Worm (Caenorhabditis elegans) whole organism, L4 larva: Measurements from ENCODE around the gene sdpn-1.

Experiments used
- D1046.2 ChIP-seq: fragments of 200-800 bp; sonication (Bioruptor generic); IDR thresholded peaks from 2 replicates; pipeline ENCODE4 v1.3.6; 2022; ENCODE audit warnings: missing genetic modification characterization, missing compliant biosample characterization
- F44E2.7 ChIP-seq: fragments of 200-800 bp; sonication (Bioruptor generic); IDR thresholded peaks from 2 replicates; pipeline ENCODE4 v2.1.2; 2022; ENCODE audit warnings: missing genetic modification characterization, missing compliant biosample characterization
- F49E8.2 ChIP-seq: sonication (generic microtip); optimal IDR thresholded peaks from 2 replicates; lab custom pipeline; 2016; ENCODE audit warnings: missing compliant biosample characterization, mild to moderate bottlenecking, missing genetic modification characterization, borderline replicate concordance
- R02D3.7 ChIP-seq: fragments of 150-350 bp; sonication (generic microtip); optimal IDR thresholded peaks from 3 replicates; lab custom pipeline; 2014; ENCODE audit warnings: missing biosample characterization, missing genetic modification characterization
- T20F7.1 ChIP-seq: fragments of 200-800 bp; sonication (Bioruptor generic); optimal IDR thresholded peaks from 2 replicates; lab custom pipeline; 2018; ENCODE audit warnings: mild to moderate bottlenecking, missing genetic modification characterization, missing compliant biosample characterization
- Y5F2A.4 ChIP-seq: fragments of 200-800 bp; sonication (Bioruptor generic); optimal IDR thresholded peaks from 2 replicates; lab custom pipeline; 2018; ENCODE audit warnings: mild to moderate bottlenecking, missing genetic modification characterization, missing compliant biosample characterization
- Y75B8A.6 ChIP-seq: fragments of 200-800 bp; sonication (Bioruptor generic); IDR thresholded peaks from 2 replicates; pipeline ENCODE4 v1.3.6; 2022; ENCODE audit warnings: missing genetic modification reagents, missing genetic modification characterization, missing compliant biosample characterization
- ZK337.2 ChIP-seq: fragments of 200-800 bp; sonication (Bioruptor generic); IDR thresholded peaks from 2 replicates; pipeline ENCODE4 v1.3.6; 2022; ENCODE audit warnings: missing genetic modification reagents, missing genetic modification characterization, missing compliant biosample characterization
- aly-2 ChIP-seq: sonication (generic microtip); optimal IDR thresholded peaks from 2 replicates; lab custom pipeline; 2018; ENCODE audit warnings: missing biosample characterization, missing genetic modification characterization
- ama-1 ChIP-seq: fragments of 150-350 bp; optimal IDR thresholded peaks from 2 replicates; lab custom pipeline; 2014; ENCODE audit warnings: inconsistent platforms, mixed read lengths
- attf-4 ChIP-seq: sonication (generic microtip); optimal IDR thresholded peaks from 3 replicates; lab custom pipeline; 2017; ENCODE audit warnings: missing biosample characterization, missing genetic modification characterization
- ceh-32 ChIP-seq: sonication (generic microtip); optimal IDR thresholded peaks from 2 replicates; lab custom pipeline; 2016; ENCODE audit warnings: mild to moderate bottlenecking, missing genetic modification characterization, missing compliant biosample characterization; ENCODE audit not compliant: poor library complexity
- ceh-82 ChIP-seq: sonication (generic microtip); optimal IDR thresholded peaks from 2 replicates; lab custom pipeline; 2017; ENCODE audit warnings: missing biosample characterization, missing genetic modification characterization
- ces-1 ChIP-seq: fragments of 150-350 bp; sonication (generic microtip); optimal IDR thresholded peaks from 4 replicates; lab custom pipeline; 2014; ENCODE audit warnings: missing biosample characterization, missing genetic modification reagents, missing genetic modification characterization
- cey-2 ChIP-seq: sonication (generic microtip); optimal IDR thresholded peaks from 3 replicates; lab custom pipeline; 2017; ENCODE audit warnings: missing genetic modification characterization, mild to moderate bottlenecking, missing compliant biosample characterization, antibody characterized with exemption, borderline replicate concordance; ENCODE audit not compliant: insufficient read depth
- ctbp-1 ChIP-seq: fragments of 200-800 bp; sonication (Bioruptor generic); IDR thresholded peaks from 2 replicates; pipeline ENCODE4 v1.3.6; 2022; ENCODE audit warnings: missing genetic modification reagents, missing genetic modification characterization, missing compliant biosample characterization
- daf-16 ChIP-seq, 3 experiments: sonication (generic microtip); optimal IDR thresholded peaks; 2 replicates each; lab custom pipeline; 2016 to 2017; ENCODE audit warnings: missing genetic modification characterization in 3 of 3, missing genetic modification reagents in 3 of 3, mild to moderate bottlenecking in 2 of 3, missing compliant biosample characterization in 2 of 3, missing biosample characterization in 1 of 3, moderate library complexity in 1 of 3
- daf-19 ChIP-seq: fragments of 200-800 bp; sonication (Bioruptor generic); conservative IDR thresholded peaks from 2 replicates; pipeline ENCODE4 v1.3.6; 2022; ENCODE audit warnings: missing genetic modification characterization, missing compliant biosample characterization
- daf-8 ChIP-seq: fragments of 200-800 bp; sonication (Bioruptor generic); IDR thresholded peaks from 2 replicates; pipeline ENCODE4 v1.3.6; 2022; ENCODE audit warnings: missing genetic modification characterization, missing compliant biosample characterization
- dmd-6 ChIP-seq: fragments of 200-800 bp; sonication (Bioruptor generic); IDR thresholded peaks from 2 replicates; pipeline ENCODE4 v1.3.6; 2022; ENCODE audit warnings: missing genetic modification reagents, missing genetic modification characterization, missing compliant biosample characterization
- dmd-9 ChIP-seq: fragments of 200-800 bp; sonication (Bioruptor generic); IDR thresholded peaks from 2 replicates; pipeline ENCODE4 v1.3.6; 2022; ENCODE audit warnings: missing genetic modification reagents, missing genetic modification characterization, missing compliant biosample characterization
- dve-1 ChIP-seq: sonication (generic microtip); optimal IDR thresholded peaks from 2 replicates; lab custom pipeline; 2017; ENCODE audit warnings: antibody characterized with exemption, mild to moderate bottlenecking, missing genetic modification characterization, missing compliant biosample characterization; ENCODE audit not compliant: insufficient read depth
- egl-43 ChIP-seq: fragments of 200-800 bp; sonication (Bioruptor generic); IDR thresholded peaks from 2 replicates; pipeline ENCODE4 v1.3.6; 2022; ENCODE audit warnings: missing genetic modification reagents, missing genetic modification characterization, missing compliant biosample characterization
- fos-1 ChIP-seq: fragments of 150-350 bp; optimal IDR thresholded peaks from 2 replicates; lab custom pipeline; 2014; ENCODE audit warnings: missing biosample characterization, missing genetic modification characterization
- hmg-1.1 ChIP-seq: fragments of 200-800 bp; sonication (Bioruptor generic); IDR thresholded peaks from 2 replicates; pipeline ENCODE4 v1.3.6; 2022; ENCODE audit warnings: missing genetic modification reagents, missing genetic modification characterization, missing compliant biosample characterization
- jun-1 ChIP-seq: fragments of 150-350 bp; optimal IDR thresholded peaks from 2 replicates; lab custom pipeline; 2014; ENCODE audit warnings: missing biosample characterization, missing genetic modification reagents, missing genetic modification characterization
- lin-15B ChIP-seq: fragments of 150-350 bp; sonication (generic microtip); optimal IDR thresholded peaks from 3 replicates; lab custom pipeline; 2014; ENCODE audit warnings: missing biosample characterization, missing genetic modification characterization
- lin-29 ChIP-seq: fragments of 200-800 bp; sonication (Bioruptor generic); IDR thresholded peaks from 2 replicates; pipeline ENCODE4 v1.3.6; 2022; ENCODE audit warnings: missing genetic modification reagents, missing genetic modification characterization, missing compliant biosample characterization
- lin-38 ChIP-seq: fragments of 200-800 bp; sonication (Bioruptor generic); IDR thresholded peaks from 2 replicates; pipeline ENCODE4 v1.3.6; 2022; ENCODE audit warnings: missing genetic modification reagents, missing genetic modification characterization, missing compliant biosample characterization
- lin-39 ChIP-seq: fragments of 150-350 bp; optimal IDR thresholded peaks from 2 replicates; lab custom pipeline; 2014; ENCODE audit warnings: missing biosample characterization, missing genetic modification reagents, missing genetic modification characterization
- madf-5 ChIP-seq, 2 experiments: fragments of 200-800 bp; sonication (Bioruptor generic); IDR thresholded peaks; 2 replicates each; pipeline ENCODE4 v1.3.6; 2022; ENCODE audit warnings: missing compliant biosample characterization in 2 of 2, missing genetic modification characterization in 2 of 2
- madf-9 ChIP-seq: fragments of 200-800 bp; sonication (Bioruptor generic); conservative IDR thresholded peaks from 2 replicates; pipeline ENCODE4 v1.3.6; 2022; ENCODE audit warnings: missing genetic modification reagents, missing genetic modification characterization, missing compliant biosample characterization
- nhr-10 ChIP-seq: fragments of 150-350 bp; optimal IDR thresholded peaks from 2 replicates; lab custom pipeline; 2014; ENCODE audit warnings: missing biosample characterization, missing genetic modification characterization
- nhr-102 ChIP-seq: sonication (generic microtip); optimal IDR thresholded peaks from 2 replicates; lab custom pipeline; 2016; ENCODE audit warnings: mild to moderate bottlenecking, missing genetic modification characterization, moderate library complexity, missing compliant biosample characterization
- nhr-111 ChIP-seq: fragments of 200-800 bp; sonication (Bioruptor generic); optimal IDR thresholded peaks from 2 replicates; lab custom pipeline; 2018; ENCODE audit warnings: mild to moderate bottlenecking, missing genetic modification characterization, missing compliant biosample characterization
- nhr-237 ChIP-seq: sonication (generic microtip); optimal IDR thresholded peaks from 2 replicates; lab custom pipeline; 2017; ENCODE audit warnings: missing biosample characterization, missing genetic modification characterization
- nhr-25 ChIP-seq: sonication (generic microtip); optimal IDR thresholded peaks from 2 replicates; lab custom pipeline; 2017; ENCODE audit warnings: missing genetic modification characterization, mild to moderate bottlenecking, missing compliant biosample characterization, antibody characterized with exemption, moderate library complexity, borderline replicate concordance; ENCODE audit not compliant: insufficient read depth
- nhr-41 ChIP-seq: fragments of 200-800 bp; sonication (Bioruptor generic); IDR thresholded peaks from 2 replicates; pipeline ENCODE4 v1.3.6; 2022; ENCODE audit warnings: missing genetic modification reagents, missing genetic modification characterization, missing compliant biosample characterization
- nhr-42 ChIP-seq: fragments of 200-800 bp; sonication (Bioruptor generic); IDR thresholded peaks from 2 replicates; pipeline ENCODE4 v1.3.6; 2022; ENCODE audit warnings: missing genetic modification characterization, missing compliant biosample characterization
- pqm-1 ChIP-seq: sonication (generic microtip); optimal IDR thresholded peaks from 2 replicates; lab custom pipeline; 2017; ENCODE audit warnings: missing biosample characterization, missing genetic modification characterization
- saeg-2 ChIP-seq: fragments of 200-800 bp; sonication (Bioruptor generic); IDR thresholded peaks from 2 replicates; pipeline ENCODE4 v1.3.6; 2022; ENCODE audit warnings: missing genetic modification reagents, missing genetic modification characterization, missing compliant biosample characterization
- sdz-12 ChIP-seq: fragments of 200-800 bp; sonication (Bioruptor generic); optimal IDR thresholded peaks from 2 replicates; lab custom pipeline; 2018; ENCODE audit warnings: mild to moderate bottlenecking, missing genetic modification characterization, missing compliant biosample characterization
- skn-1 ChIP-seq: fragments of 150-350 bp; optimal IDR thresholded peaks from 2 replicates; lab custom pipeline; 2014; ENCODE audit warnings: missing biosample characterization, missing genetic modification characterization
- snpc-1.2 ChIP-seq: fragments of 200-800 bp; sonication (Bioruptor generic); IDR thresholded peaks from 2 replicates; pipeline ENCODE4 v1.3.6; 2022; ENCODE audit warnings: missing genetic modification reagents, missing genetic modification characterization, missing compliant biosample characterization
- spr-3 ChIP-seq: fragments of 200-800 bp; sonication (Bioruptor generic); optimal IDR thresholded peaks from 2 replicates; lab custom pipeline; 2018; ENCODE audit warnings: mild to moderate bottlenecking, missing genetic modification characterization, missing compliant biosample characterization
- tra-1 ChIP-seq: fragments of 200-800 bp; sonication (Bioruptor generic); IDR thresholded peaks from 2 replicates; pipeline ENCODE4 v1.3.6; 2022; ENCODE audit warnings: missing genetic modification reagents, missing genetic modification characterization, missing compliant biosample characterization
- vab-7 ChIP-seq: fragments of 200-800 bp; sonication (Bioruptor generic); IDR thresholded peaks from 2 replicates; pipeline ENCODE4 v1.3.6; 2022; ENCODE audit warnings: missing genetic modification reagents, missing genetic modification characterization, missing compliant biosample characterization
- zag-1 ChIP-seq: fragments of 150-350 bp; optimal IDR thresholded peaks from 2 replicates; lab custom pipeline; 2014; ENCODE audit warnings: missing biosample characterization, missing genetic modification characterization
- zfp-2 ChIP-seq: sonication (generic microtip); optimal IDR thresholded peaks from 2 replicates; lab custom pipeline; 2016; ENCODE audit warnings: mild to moderate bottlenecking, missing genetic modification characterization, missing compliant biosample characterization
- zip-11 ChIP-seq: fragments of 200-800 bp; sonication (Bioruptor generic); IDR thresholded peaks from 2 replicates; pipeline ENCODE4 v1.3.6; 2022; ENCODE audit warnings: missing genetic modification characterization, missing compliant biosample characterization
- ztf-11 ChIP-seq: fragments of 150-350 bp; optimal IDR thresholded peaks from 2 replicates; lab custom pipeline; 2014; ENCODE audit warnings: missing biosample characterization, missing genetic modification characterization

Gene sdpn-1

DNA sequence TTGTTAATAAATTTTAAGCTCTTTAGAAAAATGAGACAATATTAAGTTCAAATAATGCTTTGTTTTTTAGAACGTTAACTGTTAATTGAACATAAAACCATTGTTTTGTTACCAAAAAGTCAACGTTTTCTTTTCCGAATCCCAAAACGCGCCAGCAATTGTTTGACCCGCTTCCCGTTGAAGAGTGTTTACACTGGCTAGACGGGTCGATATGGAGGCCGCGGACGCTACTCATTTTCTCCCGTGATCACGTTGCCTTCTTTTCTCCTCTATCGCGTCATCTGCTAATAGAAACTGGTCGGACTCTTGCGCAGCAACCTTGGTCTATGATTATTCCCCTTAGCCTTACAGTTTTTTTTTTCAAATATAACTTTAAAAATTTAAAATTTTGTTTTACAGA is 31.1 kb upstream of the sdpn-1 start, which contains the start of gene C34D10.1 (continued):
- TF ChIP-seq lin-15B (no peak), aly-2 (tag; lab: Kevin White, UChicago) (no peak), dmd-9 (0 out of 2 replicates have a peak, but pooled peaks have one; percentile 11), daf-16 (GFP tag; optimal IDR thresholded peaks at IDR 0.05; lab: Kevin White, UChicago) (no peak), daf-16 (tag; optimal IDR thresholded peaks at IDR 0.05; lab: Kevin White, UChicago) (peak; percentile 56), attf-4 (tag; lab: Kevin White, UChicago) (no peak), Y5F2A.4 (GFP tag; lab: Kevin White, UChicago) (no peak), nhr-102 (tag; lab: Kevin White, UChicago) (peak; percentile 26), saeg-2 (GFP tag; lab: Robert Waterston, UW) (no peak), madf-5 (GFP tag; IDR thresholded peaks at IDR 0.05; lab: Robert Waterston, UW) (no peak), cey-2 (tag; lab: Kevin White, UChicago) (no peak), zfp-2 (tag; lab: Kevin White, UChicago) (no peak), nhr-10 (tag; lab: Kevin White, UChicago) (peak; percentile 20), F49E8.2 (tag; lab: Kevin White, UChicago) (no peak), sdz-12 (GFP tag; lab: Kevin White, UChicago) (no peak), lin-39 (tag; lab: Kevin White, UChicago) (no peak), skn-1 (tag; lab: Kevin White, UChicago) (no peak), daf-8 (GFP tag; lab: Robert Waterston, UW) (no peak), egl-43 (no peak), madf-9 (no peak), daf-19 (GFP tag; lab: Robert Waterston, UW) (no peak), Y75B8A.6 (GFP tag; lab: Robert Waterston, UW) (no peak), vab-7 (GFP tag; lab: Robert Waterston, UW) (peak; percentile 45; the same call in 1 of the 2 replicates), ces-1 (GFP tag; lab: Kevin White, UChicago) (no peak), pqm-1 (tag; lab: Kevin White, UChicago) (no peak), lin-29 (GFP tag; lab: Robert Waterston, UW) (0 out of 2 replicates have a peak, but pooled peaks have one; percentile 18), ceh-82 (tag; lab: Kevin White, UChicago) (no peak), ceh-32 (tag; lab: Kevin White, UChicago) (no peak), D1046.2 (GFP tag; lab: Robert Waterston, UW) (no peak), zip-11 (GFP tag; lab: Robert Waterston, UW) (no peak), nhr-237 (tag; lab: Kevin White, UChicago) (no peak), nhr-25 (peak; percentile 61), hmg-1.1 (GFP tag; lab: Robert Waterston, UW) (peak; percentile 78), dve-1 (peak; percentile 64), snpc-1.2 (GFP tag; lab: Robert Waterston, UW) (no peak), jun-1 (tag; lab: Kevin White, UChicago) (no peak), zag-1 (tag; lab: Kevin White, UChicago) (no peak), nhr-41 (GFP tag; lab: Robert Waterston, UW) (no peak), ZK337.2 (GFP tag; lab: Robert Waterston, UW) (no peak), dmd-6 (peak; percentile 52), F44E2.7 (no peak), T20F7.1 (GFP tag; lab: Kevin White, UChicago) (peak; percentile 44), ctbp-1 (GFP tag; lab: Robert Waterston, UW) (peak; percentile 57), ama-1 (lab: Kevin White, UChicago) (no peak), ztf-11 (tag; lab: Kevin White, UChicago) (no peak), fos-1 (tag; lab: Kevin White, UChicago) (no peak), nhr-111 (GFP tag; lab: Kevin White, UChicago) (no peak), tra-1 (0 out of 2 replicates have a peak, but pooled peaks have one; percentile 61), R02D3.7 (tag; lab: Kevin White, UChicago) (no peak), nhr-42 (GFP tag; lab: Robert Waterston, UW) (no peak), spr-3 (GFP tag; lab: Kevin White, UChicago) (no peak), lin-38 (GFP tag; lab: Robert Waterston, UW) (no peak)
